Fruit fly (Drosophila melanogaster) whole organism, embryonic: Measurements from ENCODE around the gene Jhbp3.
A peak's percentile ranks its signal among the peaks of the same experiment; 100 is the strongest.

Experiments used
- BEAF-32 ChIP-seq: fragments of 200-800 bp; sonication (Bioruptor generic); optimal IDR thresholded peaks from 3 replicates; lab custom pipeline; 2017; ENCODE audit warnings: missing biosample characterization, missing genetic modification characterization, mild to moderate bottlenecking, moderate library complexity, missing genetic modification reagents
- CG11504 ChIP-seq: fragments of 200-800 bp; sonication (Bioruptor generic); optimal IDR thresholded peaks from 3 replicates; lab custom pipeline; 2019; ENCODE audit warnings: missing biosample characterization, mild to moderate bottlenecking, missing genetic modification characterization, moderate library complexity
- CG12659 ChIP-seq: fragments of 200-800 bp; sonication (Bioruptor generic); optimal IDR thresholded peaks from 3 replicates; lab custom pipeline; 2017; ENCODE audit warnings: mild to moderate bottlenecking, missing biosample characterization, missing genetic modification reagents, missing genetic modification characterization
- CG15011 ChIP-seq: fragments of 200-800 bp; sonication (Bioruptor generic); optimal IDR thresholded peaks from 3 replicates; lab custom pipeline; 2018; ENCODE audit warnings: missing biosample characterization, mild to moderate bottlenecking, missing genetic modification characterization
- CG16779 ChIP-seq: fragments of 200-800 bp; sonication (Bioruptor generic); IDR thresholded peaks from 2 replicates; pipeline ENCODE4 v1.3.6; 2022; ENCODE audit warnings: missing biosample characterization, missing genetic modification characterization
- CG17186 ChIP-seq: fragments of 200-800 bp; sonication (Bioruptor generic); optimal IDR thresholded peaks from 3 replicates; lab custom pipeline; 2017; ENCODE audit warnings: missing biosample characterization, missing genetic modification reagents, missing genetic modification characterization
- CG17359 ChIP-seq: fragments of 200-800 bp; sonication (Bioruptor generic); optimal IDR thresholded peaks from 3 replicates; lab custom pipeline; 2018; ENCODE audit warnings: missing biosample characterization, mild to moderate bottlenecking, missing genetic modification characterization, moderate library complexity
- CG17361 ChIP-seq: fragments of 200-800 bp; sonication (Bioruptor generic); IDR thresholded peaks from 3 replicates; pipeline ENCODE4 v1.3.6; 2022; ENCODE audit warnings: missing biosample characterization, missing genetic modification characterization
- CG17385 ChIP-seq: fragments of 200-800 bp; sonication (Bioruptor generic); optimal IDR thresholded peaks from 3 replicates; lab custom pipeline; 2018; ENCODE audit warnings: missing biosample characterization, mild to moderate bottlenecking, missing genetic modification characterization
- CG18262 ChIP-seq: fragments of 200-800 bp; optimal IDR thresholded peaks from 3 replicates; lab custom pipeline; 2019; ENCODE audit warnings: missing biosample characterization, mild to moderate bottlenecking, missing genetic modification characterization, moderate library complexity
- CG18476 ChIP-seq: fragments of 200-800 bp; sonication (Bioruptor generic); optimal IDR thresholded peaks from 2 replicates; lab custom pipeline; 2016; ENCODE audit warnings: missing biosample characterization, mild to moderate bottlenecking, missing genetic modification characterization
- CG18764 ChIP-seq: fragments of 200-800 bp; sonication (Bioruptor generic); optimal IDR thresholded peaks from 3 replicates; lab custom pipeline; 2016; ENCODE audit warnings: missing biosample characterization, missing genetic modification characterization
- CG2120 ChIP-seq: fragments of 200-800 bp; sonication (Bioruptor generic); optimal IDR thresholded peaks from 3 replicates; lab custom pipeline; 2016; ENCODE audit warnings: missing biosample characterization, missing genetic modification characterization
- CG2202 ChIP-seq: fragments of 200-800 bp; sonication (Bioruptor generic); optimal IDR thresholded peaks from 2 replicates; lab custom pipeline; 2018; ENCODE audit warnings: missing biosample characterization, mild to moderate bottlenecking, missing genetic modification characterization
- CG33557 ChIP-seq: fragments of 200-800 bp; sonication (Bioruptor generic); optimal IDR thresholded peaks from 2 replicates; lab custom pipeline; 2019; ENCODE audit warnings: missing biosample characterization, mild to moderate bottlenecking, missing genetic modification characterization, moderate library complexity
- CG4282 ChIP-seq: fragments of 200-800 bp; sonication (Bioruptor generic); optimal IDR thresholded peaks from 2 replicates; lab custom pipeline; 2016; ENCODE audit warnings: missing biosample characterization, missing genetic modification characterization
- CG4617 ChIP-seq: fragments of 200-800 bp; sonication (Bioruptor generic); optimal IDR thresholded peaks from 3 replicates; lab custom pipeline; 2016; ENCODE audit warnings: missing biosample characterization, missing genetic modification characterization, borderline replicate concordance
- CG7372 ChIP-seq: fragments of 200-800 bp; sonication (Bioruptor generic); IDR thresholded peaks from 2 replicates; pipeline ENCODE4 v1.3.6; 2022; ENCODE audit warnings: missing biosample characterization, missing genetic modification characterization
- CG8388 ChIP-seq: fragments of 200-800 bp; sonication (Bioruptor generic); optimal IDR thresholded peaks from 2 replicates; lab custom pipeline; 2019; ENCODE audit warnings: missing biosample characterization, mild to moderate bottlenecking, missing genetic modification characterization, moderate library complexity
- CG8765 ChIP-seq: fragments of 200-800 bp; sonication (Bioruptor generic); IDR thresholded peaks from 2 replicates; pipeline ENCODE4 v1.3.6; 2022; ENCODE audit warnings: missing biosample characterization, missing genetic modification characterization
- CTCF ChIP-seq: fragments of 200-800 bp; sonication (Bioruptor generic); optimal IDR thresholded peaks from 2 replicates; lab custom pipeline; 2017; ENCODE audit warnings: missing biosample characterization, mild to moderate bottlenecking, missing genetic modification characterization, moderate library complexity
- D19A ChIP-seq: fragments of 200-800 bp; optimal IDR thresholded peaks from 3 replicates; lab custom pipeline; 2019; ENCODE audit warnings: missing biosample characterization, mild to moderate bottlenecking, missing genetic modification characterization, moderate library complexity
- Drgx ChIP-seq: fragments of 200-800 bp; sonication (Bioruptor generic); IDR thresholded peaks from 2 replicates; pipeline ENCODE4 v1.3.6; 2022; ENCODE audit warnings: missing biosample characterization, missing genetic modification characterization
- HmgD ChIP-seq: fragments of 200-800 bp; sonication (Bioruptor generic); optimal IDR thresholded peaks from 3 replicates; lab custom pipeline; 2016; ENCODE audit warnings: missing biosample characterization, missing genetic modification characterization
- Hmr ChIP-seq: fragments of 200-800 bp; sonication (Bioruptor generic); optimal IDR thresholded peaks from 3 replicates; lab custom pipeline; 2017; ENCODE audit warnings: mild to moderate bottlenecking, missing biosample characterization, missing genetic modification reagents, missing genetic modification characterization
- NFAT ChIP-seq: fragments of 200-800 bp; sonication (Bioruptor generic); IDR thresholded peaks from 2 replicates; pipeline ENCODE4 v1.3.6; 2022; ENCODE audit warnings: missing biosample characterization, missing genetic modification characterization
- Nf-YA ChIP-seq: fragments of 200-800 bp; sonication (Bioruptor generic); IDR thresholded peaks from 2 replicates; pipeline ENCODE4 v1.3.6; 2022; ENCODE audit warnings: missing biosample characterization, missing genetic modification characterization
- NfI ChIP-seq: fragments of 200-800 bp; sonication (Bioruptor generic); optimal IDR thresholded peaks from 3 replicates; lab custom pipeline; 2018; ENCODE audit warnings: missing biosample characterization, mild to moderate bottlenecking, missing genetic modification characterization, moderate library complexity
- Pdp1 ChIP-seq, 2 experiments: fragments of 200-800 bp; sonication (Bioruptor generic); optimal IDR thresholded peaks; 3 replicates each; lab custom pipeline; 2016; ENCODE audit warnings: missing biosample characterization in 2 of 2, missing genetic modification characterization in 2 of 2, mild to moderate bottlenecking in 1 of 2, moderate library complexity in 1 of 2
- Ptx1 ChIP-seq: fragments of 200-800 bp; sonication (Bioruptor generic); IDR thresholded peaks from 2 replicates; pipeline ENCODE4 v1.3.6; 2022; ENCODE audit warnings: missing biosample characterization, missing genetic modification characterization
- Six4 ChIP-seq: fragments of 200-800 bp; sonication (Bioruptor generic); optimal IDR thresholded peaks from 2 replicates; lab custom pipeline; 2016; ENCODE audit warnings: missing biosample characterization, missing genetic modification characterization
- ara ChIP-seq: fragments of 200-800 bp; sonication (Bioruptor generic); IDR thresholded peaks from 2 replicates; pipeline ENCODE4 v1.3.6; 2022; ENCODE audit warnings: missing biosample characterization, missing genetic modification characterization
- az2 ChIP-seq: fragments of 200-800 bp; sonication (Bioruptor generic); optimal IDR thresholded peaks from 3 replicates; lab custom pipeline; 2016; ENCODE audit warnings: missing biosample characterization, missing genetic modification characterization
- bcd ChIP-seq: fragments of 200-800 bp; sonication (Bioruptor generic); optimal IDR thresholded peaks from 2 replicates; lab custom pipeline; 2017; ENCODE audit warnings: missing biosample characterization, mild to moderate bottlenecking, missing genetic modification characterization
- bigmax ChIP-seq: fragments of 200-800 bp; sonication (Bioruptor generic); optimal IDR thresholded peaks from 2 replicates; lab custom pipeline; 2018; ENCODE audit warnings: missing biosample characterization, mild to moderate bottlenecking, missing genetic modification characterization
- crc ChIP-seq: fragments of 200-800 bp; sonication (Bioruptor generic); optimal IDR thresholded peaks from 2 replicates; lab custom pipeline; 2016; ENCODE audit warnings: missing biosample characterization, missing genetic modification characterization
- dati ChIP-seq: fragments of 200-800 bp; sonication (Bioruptor generic); IDR thresholded peaks from 2 replicates; pipeline ENCODE4 v1.3.6; 2022; ENCODE audit warnings: missing biosample characterization, missing genetic modification characterization
- fd3F ChIP-seq: fragments of 200-800 bp; sonication (Bioruptor generic); optimal IDR thresholded peaks from 2 replicates; lab custom pipeline; 2018; ENCODE audit warnings: missing biosample characterization, mild to moderate bottlenecking, missing genetic modification characterization, moderate library complexity
- ftz-f1 ChIP-seq: fragments of 200-800 bp; sonication (Bioruptor generic); optimal IDR thresholded peaks from 2 replicates; lab custom pipeline; 2016; ENCODE audit warnings: missing biosample characterization, missing genetic modification characterization
- gce ChIP-seq: fragments of 200-800 bp; sonication (Bioruptor generic); IDR thresholded peaks from 3 replicates; pipeline ENCODE4 v1.3.6; 2022; ENCODE audit warnings: missing biosample characterization, missing genetic modification characterization
- gfzf ChIP-seq: fragments of 200-800 bp; sonication (Bioruptor generic); optimal IDR thresholded peaks from 2 replicates; lab custom pipeline; 2016; ENCODE audit warnings: missing biosample characterization, mild to moderate bottlenecking, missing genetic modification characterization, moderate library complexity
- grau ChIP-seq: fragments of 200-800 bp; optimal IDR thresholded peaks from 3 replicates; lab custom pipeline; 2019; ENCODE audit warnings: missing biosample characterization, mild to moderate bottlenecking, missing genetic modification characterization, moderate library complexity
- hbn ChIP-seq: fragments of 200-800 bp; sonication (Bioruptor generic); IDR thresholded peaks from 2 replicates; pipeline ENCODE4 v1.3.6; 2022; ENCODE audit warnings: missing biosample characterization, missing genetic modification characterization; ENCODE audit not compliant: partially characterized antibody
- ind ChIP-seq: fragments of 200-800 bp; sonication (Bioruptor generic); optimal IDR thresholded peaks from 3 replicates; lab custom pipeline; 2016; ENCODE audit warnings: missing biosample characterization, missing genetic modification characterization
- inv ChIP-seq: fragments of 200-800 bp; sonication (Bioruptor generic); IDR thresholded peaks from 2 replicates; pipeline ENCODE4 v1.3.6; 2022; ENCODE audit warnings: missing biosample characterization, missing genetic modification characterization; ENCODE audit not compliant: partially characterized antibody
- nerfin-1 ChIP-seq: fragments of 200-800 bp; sonication (Bioruptor generic); optimal IDR thresholded peaks from 3 replicates; lab custom pipeline; 2019; ENCODE audit warnings: missing biosample characterization, mild to moderate bottlenecking, missing genetic modification characterization, moderate library complexity
- peb ChIP-seq: fragments of 200-800 bp; sonication (Bioruptor generic); IDR thresholded peaks from 2 replicates; pipeline ENCODE4 v1.3.6; 2022; ENCODE audit warnings: missing biosample characterization, missing genetic modification characterization
- schlank ChIP-seq: fragments of 200-800 bp; sonication (Bioruptor generic); optimal IDR thresholded peaks from 2 replicates; lab custom pipeline; 2018; ENCODE audit warnings: missing biosample characterization, mild to moderate bottlenecking, missing genetic modification characterization
- sima ChIP-seq: fragments of 200-800 bp; sonication (Bioruptor generic); optimal IDR thresholded peaks from 2 replicates; lab custom pipeline; 2016; ENCODE audit warnings: missing biosample characterization, missing genetic modification characterization
- stwl ChIP-seq: fragments of 200-800 bp; sonication (Bioruptor generic); optimal IDR thresholded peaks from 3 replicates; lab custom pipeline; 2018; ENCODE audit warnings: missing biosample characterization, mild to moderate bottlenecking, missing genetic modification characterization, moderate library complexity
- vvl ChIP-seq: fragments of 200-800 bp; sonication (Bioruptor generic); IDR thresholded peaks from 2 replicates; pipeline ENCODE4 v1.3.6; 2022; ENCODE audit warnings: missing biosample characterization, missing genetic modification characterization

The Jhbp3 gene

dm6 chr3R:4910365-4910810, 44.7 kb downstream of the Jhbp3 start, which contains the start of gene Cdep:
Gene Cdep, plus strand, starts transcription at chr3R:4910552.
- peak; percentile 16 to 25 for TF ChIP-seq Pdp1 (GFP tag; optimal IDR thresholded peaks at IDR 0.05; lab: Kevin White, UChicago)
- TF ChIP-seq HmgD (GFP tag; lab: Kevin White, UChicago) = peak; percentile 34
- peak; percentile 5 for TF ChIP-seq az2 (GFP tag; lab: Kevin White, UChicago)
- no peak for TF ChIP-seq crc
- no peak for TF ChIP-seq gce
- TF ChIP-seq D19A = peak; percentile 65
- TF ChIP-seq CG4282 (GFP tag; lab: Kevin White, UChicago) = no peak
- TF ChIP-seq CTCF (GFP tag; lab: Kevin White, UChicago) = peak; percentile 53
- TF ChIP-seq Drgx (GFP tag; lab: Robert Waterston, UW) = no peak
- TF ChIP-seq bigmax (GFP tag; lab: Kevin White, UChicago) = peak; percentile 41
- no peak for TF ChIP-seq nerfin-1 (tag; lab: Kevin White, UChicago)
- peak; percentile 56 for TF ChIP-seq NfI (GFP tag; lab: Kevin White, UChicago)
- TF ChIP-seq CG8765 (GFP tag; lab: Robert Waterston, UW) = no peak
- TF ChIP-seq CG4617 (GFP tag; lab: Kevin White, UChicago) = peak; percentile 62
- TF ChIP-seq CG11504 (tag; lab: Kevin White, UChicago) = peak; percentile 81
- no peak for TF ChIP-seq CG17186 (GFP tag; lab: Kevin White, UChicago)
- peak; percentile 91 for TF ChIP-seq BEAF-32 (GFP tag; lab: Kevin White, UChicago)
- TF ChIP-seq vvl (GFP tag; lab: Robert Waterston, UW) = peak; percentile 60
- TF ChIP-seq CG18476 (GFP tag; lab: Kevin White, UChicago) = peak; percentile 53
- peak; percentile 24 for TF ChIP-seq gfzf (GFP tag; lab: Kevin White, UChicago)
- TF ChIP-seq Hmr (GFP tag; lab: Kevin White, UChicago) = peak; percentile 40
- TF ChIP-seq fd3F = peak; percentile 9
- TF ChIP-seq CG8388 (GFP tag; lab: Kevin White, UChicago) = peak; percentile 34
- peak; percentile 31 for TF ChIP-seq CG2120 (GFP tag; lab: Kevin White, UChicago)
- no peak for TF ChIP-seq Six4 (GFP tag; lab: Kevin White, UChicago)
- no peak for TF ChIP-seq ftz-f1 (GFP tag; lab: Kevin White, UChicago)
- peak; percentile 86 for TF ChIP-seq stwl (tag; lab: Kevin White, UChicago)
- TF ChIP-seq bcd (GFP tag; lab: Kevin White, UChicago) = peak; percentile 8
- no peak for TF ChIP-seq schlank
- no peak for TF ChIP-seq dati (GFP tag; lab: Robert Waterston, UW)
- TF ChIP-seq ara = 0 out of 2 replicates have a peak, but pooled peaks have one; percentile 28
- no peak for TF ChIP-seq CG15011 (GFP tag; lab: Kevin White, UChicago)
- TF ChIP-seq hbn (GFP tag; lab: Robert Waterston, UW) = peak; percentile 88
- 0 out of 2 replicates have a peak, but pooled peaks have one; percentile 30 for TF ChIP-seq Ptx1 (GFP tag; lab: Robert Waterston, UW)
- no peak for TF ChIP-seq peb
- TF ChIP-seq inv (GFP tag; lab: Robert Waterston, UW) = peak; percentile 90
- TF ChIP-seq CG2202 (tag; lab: Kevin White, UChicago) = peak; percentile 21
- 0 out of 2 replicates have a peak, but pooled peaks have one; percentile 14 for TF ChIP-seq CG16779 (GFP tag; lab: Robert Waterston, UW)
- peak; percentile 34; the same call in 1 of the 3 replicates for TF ChIP-seq CG17361
- 0 out of 2 replicates have a peak, but pooled peaks have one; percentile 6 for TF ChIP-seq CG7372
- peak; percentile 31 for TF ChIP-seq ind
- TF ChIP-seq sima = no peak
- TF ChIP-seq Nf-YA (GFP tag; lab: Robert Waterston, UW) = no peak
- TF ChIP-seq CG17385 (GFP tag; lab: Kevin White, UChicago) = peak; percentile 19
- peak; percentile 53 for TF ChIP-seq grau (tag; lab: Kevin White, UChicago)
- peak; percentile 55 for TF ChIP-seq CG17359 (tag; lab: Kevin White, UChicago)
- TF ChIP-seq NFAT (GFP tag; lab: Robert Waterston, UW) = no peak; the same call in 1 of the 2 replicates
- TF ChIP-seq CG33557 (GFP tag; lab: Kevin White, UChicago) = no peak
- peak; percentile 38 for TF ChIP-seq CG18764 (GFP tag; lab: Kevin White, UChicago)
- TF ChIP-seq CG12659 (GFP tag; lab: Kevin White, UChicago) = peak; percentile 66
- peak; percentile 56 for TF ChIP-seq CG18262 (tag; lab: Kevin White, UChicago)
